Fruit fly (Drosophila melanogaster): ENCODE measurements around the gene hid.

Gene hid

dm6 chr3L:18192858-18193478 lies 7.5 kb upstream of the hid start (continued):
- no peak for TF ChIP-seq fd64A (GFP tag; optimal IDR thresholded peaks at IDR 0.05)
- peak; percentile 23 for TF ChIP-seq Fer2 (tag; optimal IDR thresholded peaks at IDR 0.05)
- peak; percentile 87 for TF ChIP-seq CG7556 (GFP tag; optimal IDR thresholded peaks at IDR 0.05)
- peak; percentile 17 for TF ChIP-seq pros (GFP tag; optimal IDR thresholded peaks at IDR 0.05)
- TF ChIP-seq Adf1 (GFP tag; IDR thresholded peaks at IDR 0.05) = no peak
- TF ChIP-seq CG6272 (GFP tag; IDR thresholded peaks at IDR 0.05) = 0 out of 2 replicates have a peak, but pooled peaks have one; percentile 21
- TF ChIP-seq Gug (GFP tag; IDR thresholded peaks at IDR 0.05) = no peak
- peak; percentile 25; the same call in 1 of the 2 replicates for TF ChIP-seq Rfx (GFP tag; IDR thresholded peaks at IDR 0.05)
- no peak for TF ChIP-seq CG12071 (GFP tag; optimal IDR thresholded peaks at IDR 0.05)
- TF ChIP-seq Blimp-1 (GFP tag; optimal IDR thresholded peaks at IDR 0.05) = peak; percentile 88
- TF ChIP-seq D (optimal IDR thresholded peaks at IDR 0.05) = no peak
- TF ChIP-seq D (GFP tag; optimal IDR thresholded peaks at IDR 0.05) = peak; percentile 83
- peak; percentile 82 for TF ChIP-seq croc (GFP tag; conservative IDR thresholded peaks at IDR 0.05)
- peak; percentile 75 for TF ChIP-seq lmd (GFP tag; IDR thresholded peaks at IDR 0.05)
- TF ChIP-seq Atf3 (GFP tag; optimal IDR thresholded peaks at IDR 0.05) = no peak
- 0 out of 2 replicates have a peak, but pooled peaks have one; percentile 31 for TF ChIP-seq CG11696 (GFP tag; IDR thresholded peaks at IDR 0.05)
- TF ChIP-seq abd-A (tag; optimal IDR thresholded peaks at IDR 0.05) = no peak
- no peak for TF ChIP-seq CG8478 (optimal IDR thresholded peaks at IDR 0.05)
- TF ChIP-seq wek (GFP tag; optimal IDR thresholded peaks at IDR 0.05) = no peak
- TF ChIP-seq MBD-R2 (GFP tag; IDR thresholded peaks at IDR 0.05) = no peak; the same call in 1 of the 2 replicates
- TF ChIP-seq pita (GFP tag; optimal IDR thresholded peaks at IDR 0.05) = no peak
- no peak for TF ChIP-seq CG12299 (tag; optimal IDR thresholded peaks at IDR 0.05)
- TF ChIP-seq pum (GFP tag; optimal IDR thresholded peaks at IDR 0.05) = no peak
- peak; percentile 36 for TF ChIP-seq CG12219 (GFP tag; optimal IDR thresholded peaks at IDR 0.05)
- peak; percentile 88 for TF ChIP-seq trem (tag; optimal IDR thresholded peaks at IDR 0.05)
- TF ChIP-seq ro (GFP tag; IDR thresholded peaks at IDR 0.05) = no peak
- no peak for TF ChIP-seq CG3838 (GFP tag; optimal IDR thresholded peaks at IDR 0.05)
- peak in 1 of 2 experiments; percentile 17 for TF ChIP-seq chif (GFP tag; optimal IDR thresholded peaks at IDR 0.05)
- peak; percentile 95 for TF ChIP-seq CG10979 (tag; optimal IDR thresholded peaks at IDR 0.05)
- TF ChIP-seq CG10274 (GFP tag; optimal IDR thresholded peaks at IDR 0.05) = peak; percentile 26
- peak; percentile 97 for TF ChIP-seq CG2712 (tag; optimal IDR thresholded peaks at IDR 0.05)
- peak; percentile 80 for TF ChIP-seq row (GFP tag; IDR thresholded peaks at IDR 0.05)
- no peak for TF ChIP-seq pho (GFP tag; optimal IDR thresholded peaks at IDR 0.05)
- no peak for TF ChIP-seq CG16779 (GFP tag; IDR thresholded peaks at IDR 0.05)
- TF ChIP-seq B-H2 (GFP tag; optimal IDR thresholded peaks at IDR 0.05) = no peak
- TF ChIP-seq gem (tag; optimal IDR thresholded peaks at IDR 0.05) = peak; percentile 92
- peak; percentile 72 for TF ChIP-seq CG17385 (GFP tag; optimal IDR thresholded peaks at IDR 0.05)
- TF ChIP-seq CG1529 (GFP tag; optimal IDR thresholded peaks at IDR 0.05) = peak; percentile 59
- TF ChIP-seq sisA (GFP tag; IDR thresholded peaks at IDR 0.05) = peak; percentile 67
- TF ChIP-seq br (optimal IDR thresholded peaks at IDR 0.05) = no peak
- peak in 1 of 3 experiments; percentile 95 for TF ChIP-seq lola (GFP tag; optimal IDR thresholded peaks at IDR 0.05)
- no peak for TF ChIP-seq CG10565 (GFP tag; optimal IDR thresholded peaks at IDR 0.05)
- peak; percentile 86 for TF ChIP-seq zen (tag; optimal IDR thresholded peaks at IDR 0.05)
- TF ChIP-seq CG7357 (GFP tag; IDR thresholded peaks at IDR 0.05) = peak; percentile 36; the same call in 2 of the 3 replicates
- TF ChIP-seq CG8765 (GFP tag; IDR thresholded peaks at IDR 0.05) = peak; percentile 43; the same call in 1 of the 2 replicates
- no peak for TF ChIP-seq ash1 (GFP tag; optimal IDR thresholded peaks at IDR 0.05)
- TF ChIP-seq unpg (GFP tag; optimal IDR thresholded peaks at IDR 0.05) = peak; percentile 82
- peak; percentile 43 for TF ChIP-seq CG12942 (GFP tag; optimal IDR thresholded peaks at IDR 0.05)
- no peak for TF ChIP-seq Doc2 (GFP tag; IDR thresholded peaks at IDR 0.05)

Data from whole organism, embryonic.